Worm (Caenorhabditis elegans) whole organism, L4/young adult: ENCODE results near the gene math-49.

Source experiments
- W03F9.2 ChIP-seq: fragments of 150-350 bp; optimal IDR thresholded peaks from 2 replicates; lab custom pipeline; 2014; ENCODE audit warnings: missing biosample characterization, missing genetic modification characterization
- dao-5 ChIP-seq: sonication (generic microtip); optimal IDR thresholded peaks from 2 replicates; lab custom pipeline; 2016; ENCODE audit warnings: missing genotype, missing genetic modification characterization, moderate library complexity, missing compliant biosample characterization
- him-1 ChIP-seq: sonication (generic microtip); optimal IDR thresholded peaks from 2 replicates; lab custom pipeline; 2016; ENCODE audit warnings: missing genotype, missing genetic modification reagents, missing genetic modification characterization, missing compliant biosample characterization

math-49 gene

DNA sequence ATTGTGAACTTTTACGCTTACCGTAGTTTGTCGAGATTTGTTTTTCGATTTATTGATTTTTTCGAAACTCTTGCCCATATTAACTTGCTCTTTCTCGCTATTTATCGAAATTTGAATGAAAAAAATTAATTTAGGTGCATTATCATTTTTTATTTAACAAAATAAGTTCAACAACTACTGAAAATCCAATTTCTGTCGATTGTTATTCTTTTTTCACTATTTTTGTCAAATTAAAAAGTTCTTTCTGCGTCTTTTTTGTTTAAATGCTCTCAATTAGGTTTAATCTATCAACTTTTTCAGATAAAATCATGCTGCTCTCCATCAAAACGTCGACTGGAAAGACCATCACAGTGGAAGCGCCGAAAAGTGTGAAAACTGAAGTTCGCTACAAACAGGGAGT is 29.3 kb downstream of the math-49 start, which contains the start of gene F52C6.2:
TSS of gene F52C6.2 (plus strand) at position 301 of the 400 bp plus-strand sequence.
- no peak for TF ChIP-seq W03F9.2 (tag; lab: Kevin White, UChicago)
- TF ChIP-seq dao-5 (tag; lab: Kevin White, UChicago): no peak
- TF ChIP-seq him-1 (tag; lab: Kevin White, UChicago): no peak

DNA sequence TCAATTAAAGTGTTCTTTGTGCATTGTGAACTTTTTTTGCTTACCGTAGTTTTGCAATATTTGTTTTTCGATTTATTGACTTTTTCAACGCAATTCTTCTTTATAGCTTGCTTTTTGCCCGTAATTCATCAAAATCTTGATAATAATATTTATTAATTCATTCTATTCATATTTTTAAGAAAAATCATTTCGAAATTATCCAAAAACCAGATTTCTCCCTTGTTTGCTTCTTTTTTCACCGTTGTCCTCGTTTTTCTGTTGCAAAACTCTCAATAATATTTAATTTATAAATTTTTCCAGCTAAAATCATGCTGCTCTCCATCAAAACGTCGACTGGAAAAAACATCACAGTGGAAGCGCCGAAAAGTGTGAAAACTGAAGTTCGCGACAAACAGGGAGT is 31.0 kb downstream of the math-49 start, which contains the start of gene F52C6.3:
TSS of gene F52C6.3 (plus strand) at position 301 of the 400 bp plus-strand sequence.
- no peak for TF ChIP-seq dao-5 (tag; lab: Kevin White, UChicago)
- TF ChIP-seq him-1 (tag; lab: Kevin White, UChicago): no peak
- no peak for TF ChIP-seq W03F9.2 (tag; lab: Kevin White, UChicago)

DNA sequence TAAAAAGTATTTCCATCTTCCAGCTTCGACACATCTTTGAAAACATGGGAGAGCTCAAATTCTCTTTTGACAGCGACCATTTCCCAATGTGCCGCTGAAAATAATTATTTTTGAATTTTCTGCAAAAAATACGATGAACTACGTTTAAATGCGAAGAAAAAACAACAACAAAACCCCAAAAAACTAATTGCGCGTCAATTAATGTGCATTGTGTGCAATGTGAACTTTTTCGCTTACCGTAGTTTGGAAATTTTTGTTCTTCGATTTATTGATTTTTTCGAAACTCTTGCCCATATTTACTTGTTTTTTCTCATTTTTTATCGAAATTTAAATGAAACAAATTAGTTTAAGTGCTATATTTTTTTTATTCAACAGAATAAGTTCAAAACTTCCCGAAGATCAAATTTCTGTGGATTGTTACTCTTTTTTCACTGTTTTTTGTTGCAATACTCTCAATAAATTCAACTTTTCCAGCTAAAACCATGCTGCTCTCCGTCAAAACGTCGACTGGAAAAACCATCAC is 32.7 kb downstream of the math-49 start, which contains the start of the genes bath-2 and F52C6.4:
TSS of gene bath-2 (minus strand) at position 101 of the 523 bp plus-strand sequence.
TSS of gene F52C6.4 (plus strand) at position 473 of the 523 bp plus-strand sequence.
- TF ChIP-seq W03F9.2 (tag; lab: Kevin White, UChicago): no peak
- no peak for TF ChIP-seq him-1 (tag; lab: Kevin White, UChicago)
- TF ChIP-seq dao-5 (tag; lab: Kevin White, UChicago): no peak

DNA sequence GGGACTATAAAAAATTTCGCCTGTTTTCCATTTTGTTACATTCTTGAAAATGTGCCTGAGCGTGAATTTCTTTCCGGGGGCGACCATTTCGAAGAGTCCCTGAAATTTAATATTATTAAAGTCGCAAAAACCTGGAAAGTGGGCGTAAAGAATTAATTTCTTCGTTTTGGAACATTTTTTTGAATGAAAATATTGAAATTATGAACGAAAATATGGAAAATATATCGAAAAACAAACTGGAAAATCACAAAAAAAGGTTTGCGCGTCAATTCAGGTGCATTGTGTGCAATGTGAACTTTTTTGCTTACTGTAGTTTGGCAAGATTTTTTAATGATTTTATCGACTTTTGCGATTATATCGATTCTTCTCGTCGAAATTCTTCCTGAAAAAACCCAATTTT is 34.5 kb downstream of the math-49 start, which contains the start of gene bath-7:
TSS of gene bath-7 (minus strand) at position 101 of the 400 bp plus-strand sequence.
- TF ChIP-seq him-1 (tag; lab: Kevin White, UChicago): no peak
- TF ChIP-seq dao-5 (tag; lab: Kevin White, UChicago): no peak
- TF ChIP-seq W03F9.2 (tag; lab: Kevin White, UChicago): no peak

DNA sequence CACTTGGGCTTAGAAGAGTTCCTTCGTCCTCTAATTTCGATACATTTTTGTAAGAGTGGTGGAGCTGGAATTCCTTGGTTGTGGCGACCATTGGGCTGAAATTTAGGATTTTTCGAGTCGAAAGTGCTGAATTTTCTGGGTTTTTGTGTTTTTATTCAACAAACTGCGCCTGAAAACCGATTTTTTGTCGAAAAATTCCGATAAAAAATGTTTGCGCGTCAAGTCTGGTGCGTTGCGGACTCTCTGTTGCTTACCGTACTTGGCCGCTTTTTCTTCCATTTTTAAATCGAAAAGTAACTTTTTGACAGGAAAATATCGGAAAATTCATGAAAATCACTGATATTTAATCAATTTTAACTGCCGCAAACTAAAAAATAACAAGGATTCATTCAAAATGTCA is 37.6 kb downstream of the math-49 start, which contains the start of gene bath-4:
TSS of gene bath-4 (minus strand) at position 101 of the 400 bp plus-strand sequence.
- TF ChIP-seq him-1 (tag; lab: Kevin White, UChicago) (no peak), dao-5 (tag; lab: Kevin White, UChicago) (no peak), W03F9.2 (tag; lab: Kevin White, UChicago) (no peak)

DNA sequence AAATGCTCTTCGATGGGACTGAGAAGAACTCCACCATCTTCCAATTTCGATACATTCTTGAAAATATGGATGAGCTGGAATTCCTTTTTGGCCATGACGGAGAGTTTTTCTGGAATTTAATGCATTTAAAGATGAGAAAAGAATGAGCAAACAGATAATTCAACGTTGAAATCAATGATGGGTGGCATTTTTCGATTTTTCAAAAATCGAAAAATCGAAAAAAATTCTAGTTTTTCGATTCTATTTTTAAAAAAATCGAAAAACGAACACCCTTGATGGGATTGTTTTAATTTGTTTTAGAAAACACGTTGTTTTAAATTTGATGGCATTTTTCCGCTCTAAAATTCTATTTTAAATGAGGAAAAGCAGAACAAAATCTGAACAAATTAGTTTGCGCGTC is 42.7 kb downstream of the math-49 start, which contains the start of gene math-31:
TSS of gene math-31 (minus strand) at position 101 of the 400 bp plus-strand sequence.
- no peak for TF ChIP-seq dao-5 (tag; lab: Kevin White, UChicago)
- no peak for TF ChIP-seq W03F9.2 (tag; lab: Kevin White, UChicago)
- no peak for TF ChIP-seq him-1 (tag; lab: Kevin White, UChicago)

DNA sequence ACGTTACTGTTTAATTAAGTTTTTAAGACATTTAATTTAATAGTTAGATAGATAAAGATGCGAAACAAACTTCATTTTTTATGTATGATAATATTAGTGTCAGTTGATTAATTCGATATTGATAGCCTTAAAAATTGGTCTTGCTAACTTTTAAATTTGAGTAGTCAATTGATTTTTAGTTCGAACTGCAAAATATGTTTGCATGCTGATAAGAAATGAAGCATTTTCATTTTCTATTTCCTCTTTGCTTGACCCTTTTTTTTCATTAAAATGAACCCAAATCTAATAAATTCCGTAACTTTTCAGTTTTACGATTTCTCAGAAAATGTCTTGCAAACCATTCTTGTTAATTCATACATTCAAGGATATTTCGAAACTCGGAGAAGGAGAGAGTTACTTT is 50.4 kb downstream of the math-49 start, which contains the start of gene math-22:
TSS of gene math-22 (plus strand) at position 301 of the 400 bp plus-strand sequence.
- TF ChIP-seq him-1 (tag; lab: Kevin White, UChicago) (no peak), W03F9.2 (tag; lab: Kevin White, UChicago) (no peak), dao-5 (tag; lab: Kevin White, UChicago) (no peak)
